Worm (Caenorhabditis elegans): ENCODE results near the gene F17C11.13.

- TF ChIP-seq dao-5 (tag; optimal IDR thresholded peaks at IDR 0.05) = no peak
- TF ChIP-seq W03F9.2 (tag; optimal IDR thresholded peaks at IDR 0.05) = no peak
- TF ChIP-seq him-1 (tag; optimal IDR thresholded peaks at IDR 0.05) = no peak
Measured at ce11 chrV:10966874-10967273, 11.2 kb downstream of the F17C11.13 start.
